Worm (Caenorhabditis elegans) whole organism, mixed stage, embryonic: Measurements from ENCODE around the gene gap-2.

ENCODE experiments used
- ceh-43 ChIP-seq: fragments of 200-800 bp; sonication (Bioruptor generic); optimal IDR thresholded peaks from 2 replicates; lab custom pipeline; 2018; ENCODE audit warnings: mild to moderate bottlenecking, missing genetic modification characterization, moderate library complexity, missing compliant biosample characterization
- elt-3 ChIP-seq: fragments of 150-350 bp; optimal IDR thresholded peaks from 2 replicates; lab custom pipeline; 2014; ENCODE audit warnings: missing biosample characterization, missing genetic modification characterization
- mab-5 ChIP-seq: fragments of 150-350 bp; optimal IDR thresholded peaks from 2 replicates; lab custom pipeline; 2014; ENCODE audit warnings: missing biosample characterization, missing genetic modification characterization
- nhr-237 ChIP-seq: fragments of 150-350 bp; optimal IDR thresholded peaks from 2 replicates; lab custom pipeline; 2014; ENCODE audit warnings: missing biosample characterization, missing genetic modification characterization
- nhr-28 ChIP-seq: fragments of 150-350 bp; optimal IDR thresholded peaks from 2 replicates; lab custom pipeline; 2014; ENCODE audit warnings: missing biosample characterization, missing genetic modification characterization
- snpc-4 ChIP-seq: fragments of 150-350 bp; optimal IDR thresholded peaks from 2 replicates; lab custom pipeline; 2014; ENCODE audit warnings: missing biosample characterization, missing genetic modification characterization
- unc-39 ChIP-seq: fragments of 150-350 bp; optimal IDR thresholded peaks from 2 replicates; lab custom pipeline; 2014; ENCODE audit warnings: missing biosample characterization, missing genetic modification characterization
- unc-62 ChIP-seq: fragments of 150-350 bp; optimal IDR thresholded peaks from 2 replicates; lab custom pipeline; 2014; ENCODE audit warnings: missing biosample characterization, missing genetic modification reagents, missing genetic modification characterization
- ztf-11 ChIP-seq: fragments of 150-350 bp; optimal IDR thresholded peaks from 2 replicates; lab custom pipeline; 2014; ENCODE audit warnings: missing biosample characterization, missing genetic modification characterization

ce11 chrX:9553095-9553494, 80.8 kb downstream of the gap-2 start:
- TF ChIP-seq elt-3 (tag; lab: Kevin White, UChicago) = no peak
- no peak for TF ChIP-seq ceh-43 (GFP tag; lab: Kevin White, UChicago)
- TF ChIP-seq nhr-28 (tag; lab: Kevin White, UChicago) = no peak
- no peak for TF ChIP-seq snpc-4 (tag; lab: Kevin White, UChicago)
- no peak for TF ChIP-seq unc-39
- no peak for TF ChIP-seq ztf-11 (tag; lab: Kevin White, UChicago)
- TF ChIP-seq unc-62 = no peak
- no peak for TF ChIP-seq mab-5
- TF ChIP-seq nhr-237 = no peak
